Fruit fly (Drosophila melanogaster) whole organism: ENCODE measurements around the gene Cog2.

ENCODE experiments used
- CG8478 ChIP-seq: fragments of >200 bp; optimal IDR thresholded peaks from 2 replicates; lab custom pipeline; 2018; ENCODE audit warnings: inconsistent platforms
- Dll ChIP-seq: fragments of >200 bp; optimal IDR thresholded peaks from 2 replicates; lab custom pipeline; 2017
- EcR ChIP-seq, 2 experiments: fragments of >200 bp; optimal IDR thresholded peaks; 2 replicates each; lab custom pipeline; 2017; ENCODE audit warnings: missing biosample characterization in 2 of 2, missing genetic modification characterization in 2 of 2, missing genetic modification reagents in 2 of 2
- pan ChIP-seq: fragments of >200 bp; optimal IDR thresholded peaks from 2 replicates; lab custom pipeline; 2017
- psq ChIP-seq: fragments of >200 bp; optimal IDR thresholded peaks from 2 replicates; lab custom pipeline; 2017
- usp ChIP-seq: fragments of >200 bp; optimal IDR thresholded peaks from 2 replicates; lab custom pipeline; 2017; ENCODE audit warnings: missing biosample characterization, missing genetic modification characterization, mixed read lengths

- TF ChIP-seq Dll (lab: Kevin White, UChicago), result no peak
- TF ChIP-seq usp (GFP tag; lab: Kevin White, UChicago), result no peak
- no peak for TF ChIP-seq pan (lab: Kevin White, UChicago)
- no peak for TF ChIP-seq psq (lab: Kevin White, UChicago)
- TF ChIP-seq CG8478 (lab: Kevin White, UChicago), result no peak
- TF ChIP-seq EcR (GFP tag; optimal IDR thresholded peaks at IDR 0.05; lab: Kevin White, UChicago), result no peak
Observed at dm6 chr3R:15316326-15316725, 45.1 kb downstream of the Cog2 start, which contains the start of gene CG14866.
